Worm (Caenorhabditis elegans): ENCODE results near the gene K09C8.2.

ce11 chrX:10991352-10992172 is 32.3 kb downstream of the K09C8.2 start:
- TF ChIP-seq ZK546.5 (tag; optimal IDR thresholded peaks at IDR 0.05) (no peak), duxl-1 (tag; optimal IDR thresholded peaks at IDR 0.05; ENCODE audit: poor library complexity) (no peak), Y5F2A.4 (GFP tag; optimal IDR thresholded peaks at IDR 0.05) (no peak), lin-39 (tag; optimal IDR thresholded peaks at IDR 0.05) (no peak), F10B5.3 (tag; optimal IDR thresholded peaks at IDR 0.05) (no peak), egl-27 (tag; optimal IDR thresholded peaks at IDR 0.05) (no peak)

All from whole organism, L4 larva.